Fruit fly (Drosophila melanogaster): ENCODE measurements around the gene yata.

yata gene

DNA sequence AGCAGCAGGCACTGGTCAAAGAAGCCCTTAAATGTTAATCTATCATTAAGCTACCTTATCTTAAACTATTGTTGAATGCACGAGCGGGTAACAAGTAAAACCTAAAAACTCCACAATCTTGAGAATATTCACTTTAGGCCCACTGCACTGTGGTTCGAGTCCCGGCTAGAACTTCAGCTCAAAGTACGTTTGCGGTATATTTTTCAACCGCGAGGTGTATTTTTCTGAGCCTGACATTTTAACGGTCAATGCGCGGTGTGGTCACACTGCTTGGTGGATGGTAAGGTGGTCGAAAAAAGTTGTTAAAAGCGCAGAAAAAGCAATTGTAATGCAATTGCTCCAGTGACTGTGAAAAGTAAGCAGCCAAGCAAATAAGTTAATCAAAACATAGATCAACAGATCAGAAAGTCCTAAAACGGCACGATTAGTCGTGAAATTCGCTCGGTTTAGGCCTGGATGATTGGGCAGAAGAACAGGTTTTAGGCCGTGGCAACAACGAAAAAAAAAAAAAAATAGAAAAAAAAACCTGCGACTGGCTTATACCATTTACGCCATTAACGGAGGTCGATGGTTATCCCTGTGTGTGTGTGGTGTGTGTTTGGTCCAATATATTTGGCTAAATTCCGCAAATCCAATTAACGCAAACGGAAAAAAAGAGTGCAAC, 23.3 kb upstream of the yata start, which contains the start of gene Kul (continued):
- peak; percentile 40 for TF ChIP-seq CG32532 (GFP tag; IDR thresholded peaks at IDR 0.05)
- TF ChIP-seq bowl (GFP tag; IDR thresholded peaks at IDR 0.05): no peak
- peak; percentile 36 for TF ChIP-seq CG30403 (GFP tag; optimal IDR thresholded peaks at IDR 0.05)
- no peak for TF ChIP-seq Atf6 (GFP tag; IDR thresholded peaks at IDR 0.05)
- TF ChIP-seq CG7786 (GFP tag; optimal IDR thresholded peaks at IDR 0.05): no peak
- no peak for TF ChIP-seq tna (GFP tag; IDR thresholded peaks at IDR 0.05; ENCODE audit: partially characterized antibody)
- TF ChIP-seq Camta (GFP tag; optimal IDR thresholded peaks at IDR 0.05): no peak
- no peak for TF ChIP-seq gsb (GFP tag; IDR thresholded peaks at IDR 0.05)
- TF ChIP-seq CG1832 (GFP tag; optimal IDR thresholded peaks at IDR 0.05): no peak
- peak; percentile 30 for TF ChIP-seq BEAF-32 (GFP tag; optimal IDR thresholded peaks at IDR 0.05)
- TF ChIP-seq CG8281 (tag; optimal IDR thresholded peaks at IDR 0.05): no peak
- TF ChIP-seq CG9727 (GFP tag; optimal IDR thresholded peaks at IDR 0.05): no peak
- no peak for TF ChIP-seq CG4404 (GFP tag; IDR thresholded peaks at IDR 0.05)
- TF ChIP-seq E2f2 (GFP tag; IDR thresholded peaks at IDR 0.05): peak; percentile 31
- TF ChIP-seq CG11696 (GFP tag; IDR thresholded peaks at IDR 0.05): no peak
- TF ChIP-seq Sox102F (GFP tag; optimal IDR thresholded peaks at IDR 0.05): no peak
- no peak for TF ChIP-seq CG42726 (GFP tag; IDR thresholded peaks at IDR 0.05; ENCODE audit: partially characterized antibody)
- TF ChIP-seq CHES-1-like (GFP tag; optimal IDR thresholded peaks at IDR 0.05): peak; percentile 54
- no peak for TF ChIP-seq CG10979 (tag; optimal IDR thresholded peaks at IDR 0.05)
- 0 out of 3 replicates have a peak, but pooled peaks have one; percentile 9 for TF ChIP-seq Dbx (GFP tag; IDR thresholded peaks at IDR 0.05)
- TF ChIP-seq fd64A (GFP tag; optimal IDR thresholded peaks at IDR 0.05): no peak
- no peak for TF ChIP-seq hbn (GFP tag; IDR thresholded peaks at IDR 0.05; ENCODE audit: partially characterized antibody)
- no peak for TF ChIP-seq kah (GFP tag; optimal IDR thresholded peaks at IDR 0.05)
- no peak for TF ChIP-seq Adf1 (GFP tag; IDR thresholded peaks at IDR 0.05)
- TF ChIP-seq CG7928 (GFP tag; optimal IDR thresholded peaks at IDR 0.05): peak; percentile 2
- no peak for TF ChIP-seq sr (GFP tag; IDR thresholded peaks at IDR 0.05)
- TF ChIP-seq CG15514 (GFP tag; optimal IDR thresholded peaks at IDR 0.05): peak; percentile 45
- TF ChIP-seq CG15269 (tag; optimal IDR thresholded peaks at IDR 0.05): no peak
- TF ChIP-seq CG1529 (GFP tag; optimal IDR thresholded peaks at IDR 0.05): no peak
- TF ChIP-seq CG17568 (GFP tag; optimal IDR thresholded peaks at IDR 0.05): no peak
- no peak for TF ChIP-seq ERR (GFP tag; optimal IDR thresholded peaks at IDR 0.05)
- no peak for TF ChIP-seq rib (GFP tag; IDR thresholded peaks at IDR 0.05)
- TF ChIP-seq bcd (GFP tag; optimal IDR thresholded peaks at IDR 0.05): peak; percentile 2
- no peak for TF ChIP-seq CG7839 (tag; optimal IDR thresholded peaks at IDR 0.05)
- TF ChIP-seq Vsx1 (GFP tag; optimal IDR thresholded peaks at IDR 0.05): no peak
- no peak for TF ChIP-seq Hr3 (GFP tag; optimal IDR thresholded peaks at IDR 0.05)
- peak; percentile 23 for TF ChIP-seq CG2120 (GFP tag; optimal IDR thresholded peaks at IDR 0.05)
- TF ChIP-seq CG17361 (GFP tag; IDR thresholded peaks at IDR 0.05): no peak
- no peak for TF ChIP-seq seq (GFP tag; IDR thresholded peaks at IDR 0.05)
- TF ChIP-seq Bteb2 (GFP tag; optimal IDR thresholded peaks at IDR 0.05): no peak
- TF ChIP-seq gsb-n (tag; optimal IDR thresholded peaks at IDR 0.05): no peak
- peak; percentile 45 for TF ChIP-seq MESR4 (GFP tag; optimal IDR thresholded peaks at IDR 0.05)
- 0 out of 2 replicates have a peak, but pooled peaks have one; percentile 16 for TF ChIP-seq CG10321 (GFP tag; IDR thresholded peaks at IDR 0.05)
- no peak for TF ChIP-seq wdn (GFP tag; IDR thresholded peaks at IDR 0.05)
- TF ChIP-seq CTCF (GFP tag; optimal IDR thresholded peaks at IDR 0.05): peak; percentile 27
- TF ChIP-seq CG9932 (GFP tag; IDR thresholded peaks at IDR 0.05): peak; percentile 29; the same call in 1 of the 2 replicates
- no peak for TF ChIP-seq CG9817 (tag; optimal IDR thresholded peaks at IDR 0.05)
- peak; percentile 1 for TF ChIP-seq Chrac-16 (GFP tag; optimal IDR thresholded peaks at IDR 0.05)
- no peak for TF ChIP-seq CG11093 (GFP tag; IDR thresholded peaks at IDR 0.05)
- TF ChIP-seq pan (optimal IDR thresholded peaks at IDR 0.05): no peak
- peak in 1 of 2 experiments; percentile 36 for TF ChIP-seq pan (GFP tag; optimal IDR thresholded peaks at IDR 0.05 in 1 of 2, IDR thresholded peaks at IDR 0.05 in 1 of 2)

Measured in whole organism, embryonic.